Worm (Caenorhabditis elegans) whole organism, late embryonic: Measurements from ENCODE around the gene nhr-186.

Experiments used
- C08G9.2 ChIP-seq: sonication (generic microtip); optimal IDR thresholded peaks from 2 replicates; lab custom pipeline; 2016; ENCODE audit warnings: mild to moderate bottlenecking, missing genetic modification characterization, moderate library complexity, missing compliant biosample characterization
- K02D7.2 ChIP-seq: sonication (generic microtip); optimal IDR thresholded peaks from 2 replicates; lab custom pipeline; 2017; ENCODE audit warnings: mild to moderate bottlenecking, missing genetic modification characterization, missing compliant biosample characterization
- K09A11.1 ChIP-seq: sonication (generic microtip); optimal IDR thresholded peaks from 2 replicates; lab custom pipeline; 2017; ENCODE audit warnings: antibody characterized with exemption, mild to moderate bottlenecking, missing genetic modification characterization, missing compliant biosample characterization; ENCODE audit not compliant: insufficient read depth
- ahr-1 ChIP-seq: sonication (generic microtip); optimal IDR thresholded peaks from 2 replicates; lab custom pipeline; 2016; ENCODE audit warnings: missing genetic modification characterization, missing compliant biosample characterization
- ceh-18 ChIP-seq: sonication (generic microtip); optimal IDR thresholded peaks from 2 replicates; lab custom pipeline; 2016; ENCODE audit warnings: missing genetic modification characterization, missing compliant biosample characterization
- ceh-2 ChIP-seq: sonication (generic microtip); optimal IDR thresholded peaks from 2 replicates; lab custom pipeline; 2016; ENCODE audit warnings: missing genotype, missing genetic modification characterization, missing compliant biosample characterization
- ceh-24 ChIP-seq: sonication (generic microtip); optimal IDR thresholded peaks from 2 replicates; lab custom pipeline; 2016; ENCODE audit warnings: mild to moderate bottlenecking, missing genetic modification characterization, missing compliant biosample characterization
- ceh-30 ChIP-seq: fragments of 150-350 bp; optimal IDR thresholded peaks from 2 replicates; lab custom pipeline; 2014; ENCODE audit warnings: missing biosample characterization, missing genetic modification characterization
- ceh-31 ChIP-seq: sonication (generic microtip); optimal IDR thresholded peaks from 2 replicates; lab custom pipeline; 2016; ENCODE audit warnings: missing genetic modification characterization, missing compliant biosample characterization
- ceh-45 ChIP-seq: fragments of 200-800 bp; sonication (Bioruptor generic); IDR thresholded peaks from 2 replicates; pipeline ENCODE4 v1.3.6; 2022; ENCODE audit warnings: missing genetic modification reagents, missing genetic modification characterization, missing compliant biosample characterization
- ceh-48 ChIP-seq: sonication (generic microtip); optimal IDR thresholded peaks from 2 replicates; lab custom pipeline; 2016; ENCODE audit warnings: missing genetic modification characterization, inconsistent platforms, missing compliant biosample characterization
- ceh-6 ChIP-seq: fragments of 200-800 bp; sonication (Bioruptor generic); optimal IDR thresholded peaks from 2 replicates; lab custom pipeline; 2018; ENCODE audit warnings: mild to moderate bottlenecking, missing genetic modification characterization, missing compliant biosample characterization
- che-1 ChIP-seq: sonication (generic microtip); optimal IDR thresholded peaks from 2 replicates; lab custom pipeline; 2016; ENCODE audit warnings: mild to moderate bottlenecking, missing genetic modification characterization, missing compliant biosample characterization
- dmd-4 ChIP-seq: sonication (generic microtip); optimal IDR thresholded peaks from 2 replicates; lab custom pipeline; 2016; ENCODE audit warnings: borderline replicate concordance, missing genetic modification characterization, missing compliant biosample characterization
- dve-1 ChIP-seq: sonication (generic microtip); optimal IDR thresholded peaks from 2 replicates; lab custom pipeline; 2017; ENCODE audit warnings: antibody characterized with exemption, mild to moderate bottlenecking, missing genetic modification characterization, missing compliant biosample characterization
- fax-1 ChIP-seq: sonication (generic microtip); optimal IDR thresholded peaks from 2 replicates; lab custom pipeline; 2016; ENCODE audit warnings: missing genotype, missing genetic modification characterization, missing compliant biosample characterization
- fkh-10 ChIP-seq: fragments of 150-350 bp; optimal IDR thresholded peaks from 2 replicates; lab custom pipeline; 2014; ENCODE audit warnings: missing biosample characterization, missing genetic modification reagents, missing genetic modification characterization
- fkh-6 ChIP-seq: sonication (generic microtip); optimal IDR thresholded peaks from 2 replicates; lab custom pipeline; 2016; ENCODE audit warnings: missing genetic modification characterization, missing compliant biosample characterization
- hlh-15 ChIP-seq: sonication (generic microtip); optimal IDR thresholded peaks from 2 replicates; lab custom pipeline; 2016; ENCODE audit warnings: missing genetic modification characterization, missing compliant biosample characterization
- hlh-6 ChIP-seq: sonication (generic microtip); optimal IDR thresholded peaks from 2 replicates; lab custom pipeline; 2016; ENCODE audit warnings: missing genotype, missing genetic modification characterization, missing compliant biosample characterization
- lim-6 ChIP-seq: sonication (generic microtip); optimal IDR thresholded peaks from 2 replicates; lab custom pipeline; 2016; ENCODE audit warnings: missing genetic modification characterization, missing compliant biosample characterization
- lin-11 ChIP-seq: fragments of 200-800 bp; sonication (Bioruptor generic); optimal IDR thresholded peaks from 2 replicates; lab custom pipeline; 2018; ENCODE audit warnings: mild to moderate bottlenecking, missing genetic modification characterization, missing compliant biosample characterization
- madf-2 ChIP-seq: sonication (generic microtip); optimal IDR thresholded peaks from 2 replicates; lab custom pipeline; 2017; ENCODE audit warnings: missing genetic modification characterization, missing compliant biosample characterization
- nfya-1 ChIP-seq: sonication (generic microtip); optimal IDR thresholded peaks from 2 replicates; lab custom pipeline; 2017; ENCODE audit warnings: missing genetic modification characterization, mild to moderate bottlenecking, missing compliant biosample characterization, antibody characterized with exemption, moderate library complexity
- nhr-11 ChIP-seq: fragments of 150-350 bp; optimal IDR thresholded peaks from 2 replicates; lab custom pipeline; 2014; ENCODE audit warnings: missing biosample characterization, missing genetic modification characterization
- npax-4 ChIP-seq: sonication (generic microtip); optimal IDR thresholded peaks from 2 replicates; lab custom pipeline; 2016; ENCODE audit warnings: missing genetic modification characterization, missing compliant biosample characterization
- odd-2 ChIP-seq: sonication (generic microtip); optimal IDR thresholded peaks from 2 replicates; lab custom pipeline; 2017; ENCODE audit warnings: antibody characterized with exemption, mild to moderate bottlenecking, missing genetic modification characterization, missing compliant biosample characterization
- pag-3 ChIP-seq: sonication (generic microtip); optimal IDR thresholded peaks from 2 replicates; lab custom pipeline; 2016; ENCODE audit warnings: missing compliant biosample characterization, missing genetic modification characterization, borderline replicate concordance
- pat-9 ChIP-seq: fragments of 200-800 bp; sonication (Bioruptor generic); optimal IDR thresholded peaks from 2 replicates; lab custom pipeline; 2018; ENCODE audit warnings: mild to moderate bottlenecking, missing genetic modification characterization, moderate library complexity, missing compliant biosample characterization
- pha-2 ChIP-seq: sonication (generic microtip); optimal IDR thresholded peaks from 2 replicates; lab custom pipeline; 2017; ENCODE audit warnings: mild to moderate bottlenecking, missing genetic modification characterization, missing compliant biosample characterization
- ref-2 ChIP-seq: sonication (generic microtip); optimal IDR thresholded peaks from 2 replicates; lab custom pipeline; 2016; ENCODE audit warnings: missing genetic modification characterization, missing compliant biosample characterization
- rnt-1 ChIP-seq: sonication (generic microtip); optimal IDR thresholded peaks from 2 replicates; lab custom pipeline; 2016; ENCODE audit warnings: missing genetic modification characterization, missing compliant biosample characterization
- sdc-2 ChIP-seq: sonication (generic microtip); optimal IDR thresholded peaks from 2 replicates; lab custom pipeline; 2016; ENCODE audit warnings: missing genotype, missing genetic modification characterization, missing compliant biosample characterization
- tbx-2 ChIP-seq: sonication (generic microtip); optimal IDR thresholded peaks from 2 replicates; lab custom pipeline; 2016; ENCODE audit warnings: missing genetic modification characterization, missing compliant biosample characterization
- unc-3 ChIP-seq, 2 experiments: fragments of 200-800 bp in 1 of 2; sonication (Bioruptor generic) in 1 of 2; sonication (generic microtip) in 1 of 2; conservative IDR thresholded peaks in 1 of 2; optimal IDR thresholded peaks in 1 of 2; 2 replicates each; pipeline versions ENCODE4 v1.3.6 to Lab custom; 2016 to 2022; ENCODE audit warnings: missing compliant biosample characterization in 2 of 2, missing genetic modification characterization in 2 of 2, missing genetic modification reagents in 1 of 2
- unc-42 ChIP-seq: sonication (generic microtip); optimal IDR thresholded peaks from 2 replicates; lab custom pipeline; 2016; ENCODE audit warnings: missing genotype, missing genetic modification characterization, missing compliant biosample characterization
- unc-55 ChIP-seq: sonication (generic microtip); optimal IDR thresholded peaks from 2 replicates; lab custom pipeline; 2017; ENCODE audit warnings: missing biosample characterization, missing genetic modification reagents, missing genetic modification characterization

Gene nhr-186

DNA sequence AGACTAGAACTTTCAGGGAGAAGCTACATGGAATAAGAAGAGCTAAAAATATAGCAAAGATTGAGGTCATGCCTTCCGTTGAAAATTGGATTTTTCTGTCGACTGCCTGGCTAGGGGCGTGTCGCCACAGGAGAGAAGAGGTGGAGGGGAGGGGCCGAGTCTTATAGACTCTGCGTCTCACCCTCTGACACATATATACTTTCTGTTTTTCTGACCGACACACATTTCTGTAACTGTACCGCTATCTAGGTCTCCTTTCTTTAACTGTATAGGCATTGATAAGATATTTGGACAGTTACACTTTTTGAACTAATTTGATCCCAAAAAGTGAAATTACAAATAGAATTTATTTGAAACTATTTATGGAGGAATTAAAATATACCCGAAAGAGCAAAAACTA lies 13.3 kb downstream of the nhr-186 start:
- TF ChIP-seq odd-2 (tag; lab: Kevin White, UChicago) = no peak
- no peak for TF ChIP-seq C08G9.2 (tag; lab: Kevin White, UChicago)
- TF ChIP-seq unc-42 (tag; lab: Kevin White, UChicago) = no peak
- TF ChIP-seq K09A11.1 (tag; lab: Kevin White, UChicago) = no peak
- TF ChIP-seq ceh-2 = no peak
- TF ChIP-seq ceh-31 (tag; lab: Kevin White, UChicago) = no peak
- no peak for TF ChIP-seq che-1 (tag; lab: Kevin White, UChicago)
- TF ChIP-seq pag-3 (tag; lab: Kevin White, UChicago) = no peak
- TF ChIP-seq ceh-6 = no peak
- TF ChIP-seq ceh-18 (tag; lab: Kevin White, UChicago) = no peak
- no peak for TF ChIP-seq lim-6 (tag; lab: Kevin White, UChicago)
- no peak for TF ChIP-seq pat-9 (tag; lab: Kevin White, UChicago)
- TF ChIP-seq rnt-1 (tag; lab: Kevin White, UChicago) = no peak
- no peak for TF ChIP-seq dve-1 (tag; lab: Kevin White, UChicago)
- TF ChIP-seq ref-2 (tag; lab: Kevin White, UChicago) = no peak
- TF ChIP-seq sdc-2 = no peak
- TF ChIP-seq ceh-48 (tag; lab: Kevin White, UChicago) = no peak

DNA sequence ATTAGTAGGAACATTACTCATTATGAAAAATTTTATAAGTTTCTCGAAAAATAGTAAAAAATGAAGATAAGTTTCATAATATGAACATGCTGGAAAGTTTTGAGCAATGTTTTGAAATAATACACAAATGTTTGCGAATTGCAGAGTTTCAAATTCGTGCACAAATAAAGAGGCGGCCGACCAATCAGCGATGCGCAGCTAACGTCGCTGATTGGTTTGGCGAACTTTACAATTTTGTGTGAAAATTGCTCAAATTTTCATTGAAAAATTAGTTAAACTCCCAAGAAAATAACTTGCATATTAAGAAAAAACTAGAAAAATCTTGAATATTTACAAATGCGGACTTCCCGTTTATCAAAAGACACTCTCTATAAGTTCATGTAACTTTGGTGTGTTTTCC lies 22.1 kb downstream of the nhr-186 start:
- TF ChIP-seq nfya-1 (tag; lab: Kevin White, UChicago) = peak; percentile 78
- no peak for TF ChIP-seq madf-2

DNA sequence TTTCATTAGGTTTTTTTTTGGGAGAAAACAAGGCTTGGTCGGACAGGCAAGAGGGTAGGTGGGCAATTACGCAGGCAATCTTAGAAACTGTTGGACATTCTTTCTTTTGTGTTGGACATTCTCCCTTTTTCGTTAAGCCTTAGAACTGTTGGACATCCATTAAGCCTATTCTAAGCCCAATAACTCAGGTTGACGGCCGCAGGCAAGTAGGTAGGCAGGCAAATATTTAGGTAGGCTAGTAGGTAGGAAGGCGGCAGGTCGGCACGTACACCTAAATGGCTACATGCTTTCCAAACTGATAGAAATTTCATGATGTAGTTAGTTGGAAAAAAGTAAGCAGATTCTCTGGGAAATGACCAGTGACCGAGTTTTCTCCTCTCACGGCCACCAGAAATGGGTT lies 22.6 kb downstream of the nhr-186 start:
- TF ChIP-seq ref-2 (tag; lab: Kevin White, UChicago) (no peak), lin-11 (no peak), npax-4 (no peak), hlh-6 (no peak), hlh-15 (tag; lab: Kevin White, UChicago) (no peak), tbx-2 (no peak), K09A11.1 (tag; lab: Kevin White, UChicago) (no peak), fkh-6 (no peak), fax-1 (tag; lab: Kevin White, UChicago) (no peak), ceh-6 (no peak), nhr-11 (tag; lab: Kevin White, UChicago) (no peak), unc-55 (GFP tag; lab: Kevin White, UChicago) (no peak), ahr-1 (tag; lab: Kevin White, UChicago) (no peak), lim-6 (tag; lab: Kevin White, UChicago) (no peak), sdc-2 (no peak), K02D7.2 (tag; lab: Kevin White, UChicago) (no peak), ceh-48 (tag; lab: Kevin White, UChicago) (no peak), pha-2 (tag; lab: Kevin White, UChicago) (no peak), ceh-24 (no peak), fkh-10 (no peak)

ce11 chrV:3831616-3832015 lies 23.1 kb downstream of the nhr-186 start, which contains the start of gene H10D18.5:
Gene H10D18.5, minus strand, starts transcription at chrV:3831716.
- TF ChIP-seq ceh-30 (tag; lab: Kevin White, UChicago) (no peak), ceh-2 (no peak), dmd-4 (tag; lab: Kevin White, UChicago) (no peak), tbx-2 (no peak), unc-3 (GFP tag; conservative IDR thresholded peaks at IDR 0.05; lab: Robert Waterston, UW) (no peak), unc-3 (tag; optimal IDR thresholded peaks at IDR 0.05; lab: Kevin White, UChicago) (no peak), nfya-1 (tag; lab: Kevin White, UChicago) (no peak), npax-4 (no peak), ceh-45 (GFP tag; lab: Robert Waterston, UW) (no peak), dve-1 (tag; lab: Kevin White, UChicago) (no peak)
